Worm (Caenorhabditis elegans) whole organism, mixed stage, embryonic: ENCODE measurements around the gene F13A2.10.
A peak's percentile ranks its signal among the peaks of the same experiment; 100 is the strongest.

Experiments used
- M03D4.4 ChIP-seq: sonication (generic microtip); optimal IDR thresholded peaks from 2 replicates; lab custom pipeline; 2017; ENCODE audit warnings: mild to moderate bottlenecking, missing genetic modification characterization, missing compliant biosample characterization
- bed-3 ChIP-seq: fragments of 200-800 bp; sonication (Bioruptor generic); optimal IDR thresholded peaks from 3 replicates; lab custom pipeline; 2018; ENCODE audit warnings: mild to moderate bottlenecking, missing genetic modification characterization, moderate library complexity, missing compliant biosample characterization
- blmp-1 ChIP-seq: fragments of 150-350 bp; optimal IDR thresholded peaks from 2 replicates; lab custom pipeline; 2014; ENCODE audit warnings: missing biosample characterization, missing genetic modification characterization
- ceh-39 ChIP-seq: fragments of 150-350 bp; optimal IDR thresholded peaks from 2 replicates; lab custom pipeline; 2014; ENCODE audit warnings: missing biosample characterization, missing genetic modification characterization
- ceh-83 ChIP-seq: fragments of 200-800 bp; sonication (Bioruptor generic); optimal IDR thresholded peaks from 2 replicates; lab custom pipeline; 2018; ENCODE audit warnings: mild to moderate bottlenecking, missing genetic modification characterization, missing compliant biosample characterization
- ces-1 ChIP-seq: fragments of 150-350 bp; optimal IDR thresholded peaks from 2 replicates; lab custom pipeline; 2014; ENCODE audit warnings: missing biosample characterization, missing genetic modification reagents, missing genetic modification characterization
- cnd-1 ChIP-seq: fragments of 200-800 bp; sonication (Bioruptor generic); optimal IDR thresholded peaks from 2 replicates; lab custom pipeline; 2018; ENCODE audit warnings: mild to moderate bottlenecking, missing genetic modification characterization, missing compliant biosample characterization
- drap-1 ChIP-seq: fragments of 200-800 bp; sonication (Bioruptor generic); optimal IDR thresholded peaks from 3 replicates; lab custom pipeline; 2018; ENCODE audit warnings: mild to moderate bottlenecking, missing genetic modification characterization, missing compliant biosample characterization
- elt-1 ChIP-seq: sonication (generic microtip); optimal IDR thresholded peaks from 2 replicates; lab custom pipeline; 2017; ENCODE audit warnings: missing genetic modification characterization, mild to moderate bottlenecking, missing compliant biosample characterization, antibody characterized with exemption, moderate library complexity, borderline replicate concordance; ENCODE audit not compliant: insufficient read depth
- elt-3 ChIP-seq: fragments of 150-350 bp; optimal IDR thresholded peaks from 2 replicates; lab custom pipeline; 2014; ENCODE audit warnings: missing biosample characterization, missing genetic modification characterization
- flh-1 ChIP-seq: fragments of 200-800 bp; sonication (Bioruptor generic); optimal IDR thresholded peaks from 2 replicates; lab custom pipeline; 2018; ENCODE audit warnings: mild to moderate bottlenecking, missing genetic modification characterization, moderate library complexity, missing compliant biosample characterization
- ham-2 ChIP-seq: fragments of 200-800 bp; sonication (Bioruptor generic); optimal IDR thresholded peaks from 2 replicates; lab custom pipeline; 2018; ENCODE audit warnings: mild to moderate bottlenecking, missing genetic modification characterization, missing compliant biosample characterization
- hlh-1 ChIP-seq: fragments of 150-350 bp; optimal IDR thresholded peaks from 2 replicates; lab custom pipeline; 2014; ENCODE audit warnings: missing biosample characterization, missing genetic modification reagents, missing genetic modification characterization
- lin-13 ChIP-seq: fragments of 150-350 bp; optimal IDR thresholded peaks from 2 replicates; lab custom pipeline; 2014; ENCODE audit warnings: missing biosample characterization, missing genetic modification characterization
- lin-32 ChIP-seq: fragments of 200-800 bp; sonication (Bioruptor generic); optimal IDR thresholded peaks from 2 replicates; lab custom pipeline; 2018; ENCODE audit warnings: mild to moderate bottlenecking, missing genetic modification characterization, missing compliant biosample characterization
- lsy-2 ChIP-seq: fragments of 150-350 bp; optimal IDR thresholded peaks from 2 replicates; lab custom pipeline; 2014; ENCODE audit warnings: missing biosample characterization, missing genetic modification characterization
- mab-5 ChIP-seq: fragments of 150-350 bp; optimal IDR thresholded peaks from 2 replicates; lab custom pipeline; 2014; ENCODE audit warnings: missing biosample characterization, missing genetic modification characterization
- mls-2 ChIP-seq: sonication (generic microtip); optimal IDR thresholded peaks from 2 replicates; lab custom pipeline; 2016; ENCODE audit warnings: mild to moderate bottlenecking, missing genetic modification characterization, moderate library complexity, missing compliant biosample characterization
- nhr-12 ChIP-seq: fragments of 150-350 bp; optimal IDR thresholded peaks from 2 replicates; lab custom pipeline; 2014; ENCODE audit warnings: missing biosample characterization, missing genetic modification characterization
- nhr-2 ChIP-seq: fragments of 150-350 bp; optimal IDR thresholded peaks from 2 replicates; lab custom pipeline; 2014; ENCODE audit warnings: missing biosample characterization, missing genetic modification characterization
- nhr-237 ChIP-seq: fragments of 150-350 bp; optimal IDR thresholded peaks from 2 replicates; lab custom pipeline; 2014; ENCODE audit warnings: missing biosample characterization, missing genetic modification characterization
- snpc-4 ChIP-seq: fragments of 150-350 bp; optimal IDR thresholded peaks from 2 replicates; lab custom pipeline; 2014; ENCODE audit warnings: missing biosample characterization, missing genetic modification characterization
- sptf-1 ChIP-seq: sonication (generic microtip); optimal IDR thresholded peaks from 2 replicates; lab custom pipeline; 2017; ENCODE audit warnings: mild to moderate bottlenecking, missing genetic modification characterization, moderate library complexity, missing compliant biosample characterization
- tbx-8 ChIP-seq: fragments of 200-800 bp; sonication (Bioruptor generic); optimal IDR thresholded peaks from 2 replicates; lab custom pipeline; 2018; ENCODE audit warnings: mild to moderate bottlenecking, missing genetic modification characterization, moderate library complexity, missing compliant biosample characterization
- unc-120 ChIP-seq: sonication (generic microtip); optimal IDR thresholded peaks from 2 replicates; lab custom pipeline; 2017; ENCODE audit warnings: missing genetic modification characterization, missing compliant biosample characterization; ENCODE audit not compliant: poor library complexity, severe bottlenecking
- unc-39 ChIP-seq: fragments of 150-350 bp; optimal IDR thresholded peaks from 2 replicates; lab custom pipeline; 2014; ENCODE audit warnings: missing biosample characterization, missing genetic modification characterization
- unc-62 ChIP-seq: fragments of 150-350 bp; optimal IDR thresholded peaks from 2 replicates; lab custom pipeline; 2014; ENCODE audit warnings: missing biosample characterization, missing genetic modification reagents, missing genetic modification characterization
- zip-8 ChIP-seq: fragments of 150-350 bp; optimal IDR thresholded peaks from 2 replicates; lab custom pipeline; 2014; ENCODE audit warnings: missing biosample characterization, missing genetic modification characterization
- ztf-11 ChIP-seq: fragments of 150-350 bp; optimal IDR thresholded peaks from 2 replicates; lab custom pipeline; 2014; ENCODE audit warnings: missing biosample characterization, missing genetic modification characterization

F13A2.10 gene

ce11 chrV:4396257-4396656 lies 10.2 kb upstream of the F13A2.10 start, which contains the start of gene F13A2.3:
TSS of gene F13A2.3 (minus strand) at chrV:4396357.
- TF ChIP-seq elt-1 (tag; lab: Kevin White, UChicago) (no peak), ceh-39 (no peak), drap-1 (no peak), sptf-1 (tag; lab: Kevin White, UChicago) (no peak), zip-8 (tag; lab: Kevin White, UChicago) (no peak)

DNA sequence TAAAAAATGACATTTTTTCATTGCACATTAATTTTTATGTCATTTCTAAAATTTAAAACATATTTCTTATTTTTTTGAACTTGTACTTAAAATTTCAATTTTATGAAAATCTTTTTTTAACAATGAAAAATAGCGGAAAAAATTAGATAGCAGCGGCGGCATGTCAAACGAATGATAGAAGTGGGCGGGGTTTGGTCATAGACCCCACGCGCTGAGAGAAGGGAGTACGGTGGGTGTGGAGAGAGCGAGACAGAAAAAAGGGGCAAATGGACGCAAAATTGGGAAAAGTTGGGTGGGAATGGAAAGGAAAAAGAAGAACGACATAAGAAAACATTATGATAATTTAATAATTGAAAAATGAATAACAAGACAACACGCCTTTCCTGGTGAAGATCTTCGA lies 1.8 kb upstream of the F13A2.10 start:
- TF ChIP-seq unc-62 (GFP tag; lab: Kevin White, UChicago) (no peak), lsy-2 (tag; lab: Kevin White, UChicago) (peak; percentile 21)

ce11 chrV:4387402-4387801 lies 1.3 kb upstream of the F13A2.10 start, which contains the start of gene F13A2.9:
TSS of gene F13A2.9 (minus strand) at chrV:4387502.
- TF ChIP-seq ceh-39, result no peak
- TF ChIP-seq nhr-237, result no peak

ce11 chrV:4384482-4384881 lies 1.6 kb downstream of the F13A2.10 start, which contains the start of gene F13A2.2:
TSS of gene F13A2.2 (minus strand) at chrV:4384582.
- TF ChIP-seq M03D4.4 (tag; lab: Kevin White, UChicago) (no peak), nhr-2 (tag; lab: Kevin White, UChicago) (no peak), elt-1 (tag; lab: Kevin White, UChicago) (no peak), zip-8 (tag; lab: Kevin White, UChicago) (no peak), unc-39 (tag; lab: Kevin White, UChicago) (no peak), lin-13 (no peak), ces-1 (no peak), bed-3 (GFP tag; lab: Kevin White, UChicago) (no peak), sptf-1 (tag; lab: Kevin White, UChicago) (no peak), tbx-8 (GFP tag; lab: Kevin White, UChicago) (no peak), nhr-237 (no peak), unc-62 (GFP tag; lab: Kevin White, UChicago) (no peak), nhr-12 (tag; lab: Kevin White, UChicago) (no peak), cnd-1 (tag; lab: Kevin White, UChicago) (no peak), snpc-4 (tag; lab: Kevin White, UChicago) (no peak)

DNA sequence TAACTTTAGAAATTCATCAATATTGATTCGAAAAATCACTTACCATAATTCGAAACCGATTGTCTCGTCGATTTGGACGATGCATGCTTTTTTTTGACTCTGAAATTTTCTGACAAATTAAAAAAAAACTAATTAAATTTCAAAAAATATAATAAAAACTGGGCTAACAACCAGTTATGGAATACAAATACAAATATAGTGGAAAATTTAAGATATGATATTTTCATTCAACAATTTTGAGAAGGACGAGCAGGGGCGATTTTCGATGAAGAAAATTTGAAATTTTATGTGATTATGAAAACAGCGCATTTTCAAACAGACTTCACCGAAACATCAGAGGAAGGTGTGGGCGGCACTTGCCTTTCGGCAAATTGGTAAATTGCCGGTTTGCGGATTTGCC lies 3.8 kb downstream of the F13A2.10 start, which contains the start of gene F13A2.1:
TSS of gene F13A2.1 (minus strand) at position 101 of the 400 bp plus-strand sequence.
- no peak for TF ChIP-seq nhr-12 (tag; lab: Kevin White, UChicago)
- TF ChIP-seq flh-1, result no peak
- no peak for TF ChIP-seq lsy-2 (tag; lab: Kevin White, UChicago)
- no peak for TF ChIP-seq unc-62 (GFP tag; lab: Kevin White, UChicago)
- no peak for TF ChIP-seq elt-3 (tag; lab: Kevin White, UChicago)
- TF ChIP-seq, all 35 proteins: peak for 0

ce11 chrV:4377622-4378021 lies 8.5 kb downstream of the F13A2.10 start, which contains the start of gene F32D1.8:
TSS of gene F32D1.8 (minus strand) at chrV:4377722.
- TF ChIP-seq hlh-1 (tag; lab: Kevin White, UChicago), result no peak
- TF ChIP-seq lin-13, result no peak
- TF ChIP-seq mls-2 (tag; lab: Kevin White, UChicago), result no peak
- no peak for TF ChIP-seq lin-32 (GFP tag; lab: Kevin White, UChicago)
- TF ChIP-seq unc-62 (GFP tag; lab: Kevin White, UChicago), result no peak
- no peak for TF ChIP-seq blmp-1
- no peak for TF ChIP-seq mab-5 (tag; lab: Kevin White, UChicago)
- no peak for TF ChIP-seq ham-2
- TF ChIP-seq ces-1, result no peak
- no peak for TF ChIP-seq elt-1 (tag; lab: Kevin White, UChicago)
- no peak for TF ChIP-seq snpc-4 (tag; lab: Kevin White, UChicago)
- no peak for TF ChIP-seq ztf-11 (tag; lab: Kevin White, UChicago)
- TF ChIP-seq ceh-39, result no peak
- TF ChIP-seq lsy-2 (tag; lab: Kevin White, UChicago), result no peak
- no peak for TF ChIP-seq ceh-83 (GFP tag; lab: Kevin White, UChicago)
- no peak for TF ChIP-seq M03D4.4 (tag; lab: Kevin White, UChicago)
- no peak for TF ChIP-seq zip-8 (tag; lab: Kevin White, UChicago)
- TF ChIP-seq unc-39 (tag; lab: Kevin White, UChicago), result no peak
- no peak for TF ChIP-seq unc-120 (tag; lab: Kevin White, UChicago)
- TF ChIP-seq nhr-2 (tag; lab: Kevin White, UChicago), result no peak
